Worm (Caenorhabditis elegans): Measurements from ENCODE around the gene srbc-17.

Gene srbc-17

DNA sequence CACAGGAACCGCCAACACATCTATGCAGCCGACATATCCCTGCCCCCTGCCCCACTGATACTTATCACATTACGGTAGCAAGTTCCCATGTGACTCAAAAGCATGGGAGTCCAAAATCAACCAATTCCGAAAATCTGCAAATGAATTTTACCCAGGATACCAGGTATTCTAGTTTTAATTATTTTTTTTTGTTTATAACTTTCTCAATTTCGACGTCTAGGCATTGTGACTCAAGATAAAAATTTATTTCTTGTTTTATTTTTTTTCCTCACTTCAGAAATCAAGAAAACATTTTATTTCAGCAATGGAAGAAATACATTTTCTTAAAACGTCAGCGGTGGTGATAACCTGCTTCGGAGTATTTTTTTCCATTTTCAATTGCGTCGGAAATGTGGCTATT lies 26.1 kb upstream of the srbc-17 start, which contains the start of gene srbc-24:
Gene srbc-24, plus strand, starts transcription at position 301 of the 400 bp plus-strand sequence.
- TF ChIP-seq php-3 (GFP tag; IDR thresholded peaks at IDR 0.05) (no peak), Y5F2A.4 (GFP tag; optimal IDR thresholded peaks at IDR 0.05) (no peak)

DNA sequence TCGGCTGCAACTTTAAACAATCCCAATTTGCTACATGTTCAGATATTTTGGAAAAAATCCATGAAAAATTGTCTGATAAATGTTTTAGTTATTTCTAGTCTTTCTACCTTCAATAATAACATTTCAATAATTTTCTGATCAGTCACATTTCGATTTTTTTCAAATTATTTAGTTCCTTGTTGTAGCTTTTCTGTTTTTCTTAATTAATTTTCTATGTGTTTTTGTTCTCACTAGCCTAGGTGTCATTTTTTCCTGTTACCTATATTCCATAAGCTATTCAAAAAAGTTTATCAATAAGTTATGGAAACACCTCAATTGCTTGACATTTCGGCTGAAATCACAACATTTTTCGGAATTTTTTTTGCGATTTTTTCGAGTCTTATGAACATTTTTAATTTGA lies 24.2 kb upstream of the srbc-17 start, which contains the start of gene srbc-23:
Gene srbc-23, plus strand, starts transcription at position 301 of the 400 bp plus-strand sequence.
- TF ChIP-seq fkh-10 (GFP tag; optimal IDR thresholded peaks at IDR 0.05) = no peak
- no peak for TF ChIP-seq ces-1 (GFP tag; optimal IDR thresholded peaks at IDR 0.05)
- TF ChIP-seq mdt-29 (GFP tag; IDR thresholded peaks at IDR 0.05) = no peak
- TF ChIP-seq ZK546.5 (tag; optimal IDR thresholded peaks at IDR 0.05) = no peak
- no peak for TF ChIP-seq lin-29 (GFP tag; IDR thresholded peaks at IDR 0.05)
- no peak for TF ChIP-seq vab-7 (GFP tag; IDR thresholded peaks at IDR 0.05)
- TF ChIP-seq unc-62 (GFP tag; optimal IDR thresholded peaks at IDR 0.05 in 1 of 2) = no peak
- TF ChIP-seq unc-62 (tag; optimal IDR thresholded peaks at IDR 0.05) = no peak
- TF ChIP-seq zag-1 (tag; optimal IDR thresholded peaks at IDR 0.05) = no peak
- no peak for TF ChIP-seq cey-2 (tag; optimal IDR thresholded peaks at IDR 0.05; ENCODE audit: borderline replicate concordance, insufficient read depth)
- TF ChIP-seq aha-1 (tag) = no peak
- TF ChIP-seq ceh-82 (tag; optimal IDR thresholded peaks at IDR 0.05) = no peak
- no peak for TF ChIP-seq Y105C5A.15 (GFP tag; IDR thresholded peaks at IDR 0.05)

- no peak for TF ChIP-seq sdz-12 (GFP tag; optimal IDR thresholded peaks at IDR 0.05)
Measured at ce11 chrV:2155232-2155631, 22.3 kb upstream of the srbc-17 start, which contains the start of gene srbc-21. Gene srbc-21 (plus strand): TSS chrV:2155532.

- TF ChIP-seq ceh-28 (tag; optimal IDR thresholded peaks at IDR 0.05) = no peak
Measured at ce11 chrV:2156830-2157229, 20.7 kb upstream of the srbc-17 start, which contains the start of gene srbc-22. Gene srbc-22 (plus strand): TSS chrV:2157130.

- TF ChIP-seq F10B5.3 (tag; optimal IDR thresholded peaks at IDR 0.05) = no peak
- TF ChIP-seq lin-13 (GFP tag; optimal IDR thresholded peaks at IDR 0.05) = no peak
- no peak for TF ChIP-seq F26F4.8 (GFP tag; conservative IDR thresholded peaks at IDR 0.05)
- TF ChIP-seq F37D6.2 (tag; optimal IDR thresholded peaks at IDR 0.05) = no peak
- no peak for TF ChIP-seq mxl-2 (GFP tag; conservative IDR thresholded peaks at IDR 0.05)
- no peak for TF ChIP-seq daf-12 (tag; optimal IDR thresholded peaks at IDR 0.05)
- TF ChIP-seq F44E2.7 (GFP tag; IDR thresholded peaks at IDR 0.05) = no peak
- no peak for TF ChIP-seq sdz-12 (GFP tag; optimal IDR thresholded peaks at IDR 0.05)
- TF ChIP-seq cey-2 (tag; optimal IDR thresholded peaks at IDR 0.05; ENCODE audit: borderline replicate concordance, insufficient read depth) = no peak
- TF ChIP-seq pqm-1 (tag; optimal IDR thresholded peaks at IDR 0.05) = no peak
- no peak for TF ChIP-seq nhr-76 (tag; optimal IDR thresholded peaks at IDR 0.05)
- TF ChIP-seq Y105C5A.15 (GFP tag; IDR thresholded peaks at IDR 0.05) = no peak
- no peak for TF ChIP-seq rbr-2 (tag; optimal IDR thresholded peaks at IDR 0.05)
- no peak for TF ChIP-seq set-16 (GFP tag; IDR thresholded peaks at IDR 0.05)
- no peak for TF ChIP-seq snpc-1.2 (GFP tag; IDR thresholded peaks at IDR 0.05)
- no peak for TF ChIP-seq ZK546.5 (tag; optimal IDR thresholded peaks at IDR 0.05)
- TF ChIP-seq ceh-82 (tag; optimal IDR thresholded peaks at IDR 0.05) = no peak
Measured at ce11 chrV:2159331-2159730, 18.2 kb upstream of the srbc-17 start, which contains the start of gene C45H4.14. Gene C45H4.14 (minus strand): TSS chrV:2159431.

- TF ChIP-seq lin-1 (GFP tag; IDR thresholded peaks at IDR 0.05) (no peak), F44E2.7 (GFP tag; IDR thresholded peaks at IDR 0.05) (no peak), lin-39 (tag; optimal IDR thresholded peaks at IDR 0.05) (no peak), snpc-1.2 (GFP tag; IDR thresholded peaks at IDR 0.05) (no peak), Y105C5A.15 (GFP tag; IDR thresholded peaks at IDR 0.05) (no peak), ztf-11 (tag; optimal IDR thresholded peaks at IDR 0.05) (no peak), fkh-10 (GFP tag; optimal IDR thresholded peaks at IDR 0.05) (no peak), hlh-11 (tag; optimal IDR thresholded peaks at IDR 0.05) (no peak)
Measured at ce11 chrV:2163735-2164134, 13.8 kb upstream of the srbc-17 start, which contains the start of gene str-255. Gene str-255 (minus strand): TSS chrV:2163835.

All from whole organism, L4 larva.